Worm (Caenorhabditis elegans) whole organism, young adult: ENCODE measurements around the gene aat-7.

Experiments
- die-1 ChIP-seq: sonication (generic microtip); optimal IDR thresholded peaks from 2 replicates; lab custom pipeline; 2016; ENCODE audit warnings: missing genotype, mild to moderate bottlenecking, missing genetic modification characterization, missing compliant biosample characterization
- efl-1 ChIP-seq: fragments of 150-350 bp; optimal IDR thresholded peaks from 2 replicates; lab custom pipeline; 2014; ENCODE audit warnings: missing biosample characterization, missing genetic modification reagents, missing genetic modification characterization
- madf-3 ChIP-seq: fragments of 200-800 bp; sonication (Bioruptor generic); IDR thresholded peaks from 2 replicates; pipeline ENCODE4 v1.3.6; 2022; ENCODE audit warnings: missing genetic modification reagents, missing genetic modification characterization, missing compliant biosample characterization
- mel-28 ChIP-seq: sonication (generic microtip); optimal IDR thresholded peaks from 2 replicates; lab custom pipeline; 2016; ENCODE audit warnings: borderline replicate concordance, mild to moderate bottlenecking, missing genetic modification characterization, missing compliant biosample characterization
- nhr-90 ChIP-seq: sonication (generic microtip); optimal IDR thresholded peaks from 2 replicates; lab custom pipeline; 2016; ENCODE audit warnings: missing genotype, mild to moderate bottlenecking, missing genetic modification characterization, missing compliant biosample characterization
- ztf-25 ChIP-seq: fragments of 200-800 bp; sonication (Bioruptor generic); IDR thresholded peaks from 2 replicates; pipeline ENCODE4 v1.3.6; 2022; ENCODE audit warnings: missing genetic modification reagents, missing genetic modification characterization, missing compliant biosample characterization

- TF ChIP-seq die-1 (tag; lab: Kevin White, UChicago) (no peak), nhr-90 (no peak), efl-1 (GFP tag; lab: Kevin White, UChicago) (no peak), mel-28 (tag; lab: Kevin White, UChicago) (no peak), madf-3 (GFP tag; lab: Robert Waterston, UW) (no peak), ztf-25 (GFP tag; lab: Robert Waterston, UW) (no peak)
Measured at ce11 chrII:1397703-1398102, 11.0 kb downstream of the aat-7 start, which contains the start of gene F54D12.8.
